Worm (Caenorhabditis elegans) whole organism, mixed stage, embryonic: ENCODE data around the gene gcy-31.

Source experiments
- blmp-1 ChIP-seq: fragments of 150-350 bp; optimal IDR thresholded peaks from 2 replicates; lab custom pipeline; 2014; ENCODE audit warnings: missing biosample characterization, missing genetic modification characterization
- ces-1 ChIP-seq: fragments of 150-350 bp; optimal IDR thresholded peaks from 2 replicates; lab custom pipeline; 2014; ENCODE audit warnings: missing biosample characterization, missing genetic modification reagents, missing genetic modification characterization
- mab-5 ChIP-seq: fragments of 150-350 bp; optimal IDR thresholded peaks from 2 replicates; lab custom pipeline; 2014; ENCODE audit warnings: missing biosample characterization, missing genetic modification characterization
- nhr-237 ChIP-seq: fragments of 150-350 bp; optimal IDR thresholded peaks from 2 replicates; lab custom pipeline; 2014; ENCODE audit warnings: missing biosample characterization, missing genetic modification characterization
- nhr-76 ChIP-seq: sonication (generic microtip); optimal IDR thresholded peaks from 2 replicates; lab custom pipeline; 2017; ENCODE audit warnings: missing biosample characterization, missing genetic modification characterization
- pha-4 ChIP-seq: fragments of 150-350 bp; optimal IDR thresholded peaks from 2 replicates; lab custom pipeline; 2018; ENCODE audit warnings: missing biosample characterization, missing genetic modification reagents, missing genetic modification characterization
- snpc-4 ChIP-seq: fragments of 150-350 bp; optimal IDR thresholded peaks from 2 replicates; lab custom pipeline; 2014; ENCODE audit warnings: missing biosample characterization, missing genetic modification characterization
- tbx-8 ChIP-seq: fragments of 200-800 bp; sonication (Bioruptor generic); optimal IDR thresholded peaks from 2 replicates; lab custom pipeline; 2018; ENCODE audit warnings: mild to moderate bottlenecking, missing genetic modification characterization, moderate library complexity, missing compliant biosample characterization
- unc-62 ChIP-seq: fragments of 150-350 bp; optimal IDR thresholded peaks from 2 replicates; lab custom pipeline; 2014; ENCODE audit warnings: missing biosample characterization, missing genetic modification reagents, missing genetic modification characterization
- ztf-11 ChIP-seq: fragments of 150-350 bp; optimal IDR thresholded peaks from 2 replicates; lab custom pipeline; 2014; ENCODE audit warnings: missing biosample characterization, missing genetic modification characterization

- no peak for TF ChIP-seq unc-62
- no peak for TF ChIP-seq nhr-237 (tag; lab: Kevin White, UChicago)
- TF ChIP-seq ztf-11 (tag; lab: Kevin White, UChicago): no peak
- TF ChIP-seq mab-5 (tag; lab: Kevin White, UChicago): no peak
- no peak for TF ChIP-seq tbx-8
- TF ChIP-seq pha-4: no peak
- no peak for TF ChIP-seq nhr-76 (tag; lab: Kevin White, UChicago)
- TF ChIP-seq blmp-1 (tag; lab: Kevin White, UChicago): no peak
- no peak for TF ChIP-seq ces-1 (GFP tag; lab: Kevin White, UChicago)
- TF ChIP-seq snpc-4 (tag; lab: Kevin White, UChicago): no peak
Observed at ce11 chrX:2439728-2440127, 12.4 kb upstream of the gcy-31 start.
